Worm (Caenorhabditis elegans) whole organism, early embryonic: Measurements from ENCODE around the gene math-6.

Experiments
- F13C5.2 ChIP-seq: sonication (generic microtip); optimal IDR thresholded peaks from 2 replicates; lab custom pipeline; 2017; ENCODE audit warnings: mild to moderate bottlenecking, missing genetic modification characterization, inconsistent platforms, missing compliant biosample characterization
- ama-1 ChIP-seq: fragments of 150-350 bp; optimal IDR thresholded peaks from 2 replicates; lab custom pipeline; 2014
- sea-1 ChIP-seq: fragments of 200-800 bp; sonication (Bioruptor generic); conservative IDR thresholded peaks from 2 replicates; pipeline ENCODE4 v1.3.6; 2022; ENCODE audit warnings: missing genetic modification characterization, missing compliant biosample characterization

DNA sequence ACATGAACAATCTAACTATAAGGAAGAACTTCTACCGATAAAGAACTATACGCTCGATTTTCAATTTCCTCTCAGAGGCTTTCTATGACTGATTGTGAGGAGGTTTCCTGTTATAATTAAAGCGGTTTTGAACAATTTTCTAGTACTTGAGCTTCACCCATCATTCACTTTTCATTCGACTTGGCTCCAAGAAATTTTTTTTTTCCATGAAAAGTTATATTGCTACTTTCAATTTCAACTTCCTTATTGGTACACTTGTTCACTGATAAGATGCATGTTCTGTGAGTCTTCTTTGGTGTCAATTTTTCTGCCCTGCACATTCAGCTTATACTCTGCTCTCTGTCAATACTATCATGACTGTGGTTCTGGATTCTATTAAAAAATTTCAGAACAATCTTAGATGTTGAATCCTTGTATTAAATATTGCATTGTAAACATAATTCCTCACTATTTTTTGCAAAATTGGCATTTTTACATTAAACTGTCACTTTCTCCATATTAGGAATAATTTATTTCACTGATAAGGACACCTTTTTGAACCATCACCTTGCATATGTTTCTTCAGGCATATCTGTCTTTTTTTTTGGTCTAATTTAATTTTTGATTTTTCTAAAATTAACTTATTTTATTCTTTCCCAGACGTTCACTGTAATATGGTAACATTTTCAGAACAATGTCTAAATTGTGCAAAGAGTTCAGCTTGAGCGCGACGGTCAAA is 13.5 kb downstream of the math-6 start, which contains the start of gene math-10:
- no peak for TF ChIP-seq ama-1
- TF ChIP-seq F13C5.2 (tag; lab: Kevin White, UChicago), result no peak
- TF ChIP-seq sea-1 (GFP tag; lab: Robert Waterston, UW), result no peak
